Fruit fly (Drosophila melanogaster): ENCODE results near the gene CG15747.

Gene CG15747

DNA sequence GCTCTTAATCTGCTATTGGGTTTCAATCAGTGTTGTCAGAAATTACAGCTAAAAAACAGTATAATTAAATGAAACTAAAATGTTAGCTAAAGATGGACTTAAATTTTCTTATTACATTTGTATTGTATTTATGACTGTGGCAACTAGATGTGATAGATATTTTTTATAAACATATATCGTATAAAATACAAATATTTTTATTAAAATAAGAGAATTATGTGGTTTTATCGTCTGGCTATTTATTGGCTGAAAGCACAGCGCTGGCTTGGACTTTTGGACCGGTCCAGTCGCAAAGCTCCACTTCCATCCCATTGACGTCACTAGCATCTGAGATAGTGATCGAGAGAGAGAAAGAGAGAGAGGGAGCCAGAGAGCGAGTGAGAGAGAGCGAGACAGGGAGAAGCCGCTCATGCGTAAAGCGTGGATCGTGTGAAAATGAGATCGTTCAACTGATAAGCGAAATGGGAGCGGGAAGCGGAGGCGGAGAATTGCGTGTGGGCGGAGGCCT is 18.7 kb upstream of the CG15747 start (continued):
- TF ChIP-seq CG2199 (GFP tag; IDR thresholded peaks at IDR 0.05) (no peak), ftz-f1 (GFP tag; optimal IDR thresholded peaks at IDR 0.05) (peak; percentile 62), CG3281 (GFP tag; optimal IDR thresholded peaks at IDR 0.05) (peak; percentile 60), gcm2 (GFP tag; optimal IDR thresholded peaks at IDR 0.05) (no peak), CG2875 (GFP tag; optimal IDR thresholded peaks at IDR 0.05) (no peak), klu (GFP tag; IDR thresholded peaks at IDR 0.05) (peak; percentile 26; the same call in 1 of the 2 replicates)

DNA sequence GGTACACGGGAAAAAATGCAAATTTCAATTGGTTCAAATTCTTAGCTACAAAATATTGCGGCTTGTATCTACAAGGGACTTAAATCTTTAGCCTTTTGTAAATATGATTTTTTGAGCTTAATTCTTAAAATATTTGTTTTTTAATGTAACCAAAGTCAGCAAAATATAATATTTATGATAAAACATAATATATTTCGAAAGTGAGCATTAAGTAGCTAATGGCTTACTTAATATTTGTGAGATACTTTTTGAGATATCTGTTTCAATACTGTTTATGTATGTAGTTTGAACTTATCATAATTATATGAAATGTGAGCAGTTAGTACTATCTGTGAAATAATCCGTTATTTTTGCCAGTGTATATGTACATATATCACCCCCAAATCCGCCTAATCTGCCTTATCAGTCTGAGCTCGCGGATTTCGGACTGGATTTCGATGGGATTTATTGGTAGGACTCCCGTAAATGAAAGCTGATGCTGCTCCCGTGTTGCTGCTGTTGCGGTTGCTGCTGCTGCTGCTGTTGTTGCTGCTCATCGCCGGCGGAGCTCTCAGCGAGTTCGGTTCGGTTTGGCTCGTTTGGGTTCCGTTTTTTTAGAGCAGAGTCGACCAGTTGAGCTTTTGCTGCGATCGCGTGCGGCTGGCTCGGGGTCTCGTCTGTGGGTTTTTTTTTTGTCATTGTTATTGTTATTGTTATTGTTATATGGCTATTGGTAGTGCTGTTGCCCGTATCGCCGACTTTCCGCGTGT is 17.2 kb upstream of the CG15747 start:
- peak; percentile 5 for TF ChIP-seq CG10979 (tag; optimal IDR thresholded peaks at IDR 0.05)
- TF ChIP-seq PHDP (tag; optimal IDR thresholded peaks at IDR 0.05) = peak; percentile 49
- peak in 1 of 2 experiments; percentile 28 for TF ChIP-seq Hr51 (GFP tag; optimal IDR thresholded peaks at IDR 0.05)
- TF ChIP-seq pb (GFP tag; optimal IDR thresholded peaks at IDR 0.05) = no peak
- peak; percentile 41 for TF ChIP-seq az2 (GFP tag; optimal IDR thresholded peaks at IDR 0.05)
- TF ChIP-seq vvl (GFP tag; IDR thresholded peaks at IDR 0.05) = no peak
- peak; percentile 54 for TF ChIP-seq BtbVII (GFP tag; optimal IDR thresholded peaks at IDR 0.05)
- TF ChIP-seq org-1 (GFP tag; optimal IDR thresholded peaks at IDR 0.05) = peak; percentile 25
- no peak for TF ChIP-seq ham (GFP tag; IDR thresholded peaks at IDR 0.05)
- peak; percentile 24 for TF ChIP-seq CG16815 (GFP tag; optimal IDR thresholded peaks at IDR 0.05)
- TF ChIP-seq CG1603 (tag; optimal IDR thresholded peaks at IDR 0.05) = no peak
- peak; percentile 61 for TF ChIP-seq tio (GFP tag; optimal IDR thresholded peaks at IDR 0.05)
- TF ChIP-seq CG30403 (GFP tag; optimal IDR thresholded peaks at IDR 0.05) = peak; percentile 66
- TF ChIP-seq ems (GFP tag; optimal IDR thresholded peaks at IDR 0.05) = no peak
- TF ChIP-seq Tbp (GFP tag; optimal IDR thresholded peaks at IDR 0.05) = no peak
- no peak for TF ChIP-seq tx (GFP tag; optimal IDR thresholded peaks at IDR 0.05)
- TF ChIP-seq Oli (tag; optimal IDR thresholded peaks at IDR 0.05) = peak; percentile 32
- TF ChIP-seq Ets65A (GFP tag) = peak; percentile 43
- no peak for TF ChIP-seq tna (GFP tag; IDR thresholded peaks at IDR 0.05; ENCODE audit: partially characterized antibody)
- TF ChIP-seq row (GFP tag; IDR thresholded peaks at IDR 0.05) = peak; percentile 22; the same call in 1 of the 3 replicates
- peak; percentile 56 for TF ChIP-seq dmrt99B (tag; optimal IDR thresholded peaks at IDR 0.05)
- peak; percentile 33; the same call in 1 of the 3 replicates for TF ChIP-seq Dbx (GFP tag; IDR thresholded peaks at IDR 0.05)
- 0 out of 2 replicates have a peak, but pooled peaks have one; percentile 26 for TF ChIP-seq CG6689 (GFP tag; IDR thresholded peaks at IDR 0.05)
- no peak for TF ChIP-seq shn (GFP tag; optimal IDR thresholded peaks at IDR 0.05)
- TF ChIP-seq caup (GFP tag; optimal IDR thresholded peaks at IDR 0.05; ENCODE audit: severe bottlenecking) = no peak
- peak; percentile 53 for TF ChIP-seq CG9437 (GFP tag; optimal IDR thresholded peaks at IDR 0.05)
- peak; percentile 19 for TF ChIP-seq CG15269 (tag; optimal IDR thresholded peaks at IDR 0.05)
- no peak for TF ChIP-seq CG18011 (GFP tag; optimal IDR thresholded peaks at IDR 0.05)
- TF ChIP-seq CG12659 (GFP tag; optimal IDR thresholded peaks at IDR 0.05) = peak; percentile 37
- peak; percentile 15 for TF ChIP-seq CG4424 (GFP tag; optimal IDR thresholded peaks at IDR 0.05)
- no peak for TF ChIP-seq Rx (GFP tag; IDR thresholded peaks at IDR 0.05)
- no peak for TF ChIP-seq CG11695 (GFP tag; IDR thresholded peaks at IDR 0.05)
- TF ChIP-seq croc (GFP tag; conservative IDR thresholded peaks at IDR 0.05) = no peak
- TF ChIP-seq br (optimal IDR thresholded peaks at IDR 0.05) = no peak
- TF ChIP-seq CG7839 (tag; optimal IDR thresholded peaks at IDR 0.05) = peak; percentile 63
- no peak for TF ChIP-seq insv (GFP tag; optimal IDR thresholded peaks at IDR 0.05)
- TF ChIP-seq CG17328 (GFP tag; IDR thresholded peaks at IDR 0.05) = no peak
- no peak for TF ChIP-seq CG34224 (GFP tag; IDR thresholded peaks at IDR 0.05; ENCODE audit: partially characterized antibody)
- TF ChIP-seq CG6813 (GFP tag; optimal IDR thresholded peaks at IDR 0.05) = no peak
- peak; percentile 35 for TF ChIP-seq CG12391 (tag; optimal IDR thresholded peaks at IDR 0.05)
- no peak for TF ChIP-seq CG2875 (GFP tag; optimal IDR thresholded peaks at IDR 0.05)
- TF ChIP-seq Deaf1 (tag; optimal IDR thresholded peaks at IDR 0.05) = peak; percentile 56
